Worm (Caenorhabditis elegans): Measurements from ENCODE around the gene M02D8.5.

DNA sequence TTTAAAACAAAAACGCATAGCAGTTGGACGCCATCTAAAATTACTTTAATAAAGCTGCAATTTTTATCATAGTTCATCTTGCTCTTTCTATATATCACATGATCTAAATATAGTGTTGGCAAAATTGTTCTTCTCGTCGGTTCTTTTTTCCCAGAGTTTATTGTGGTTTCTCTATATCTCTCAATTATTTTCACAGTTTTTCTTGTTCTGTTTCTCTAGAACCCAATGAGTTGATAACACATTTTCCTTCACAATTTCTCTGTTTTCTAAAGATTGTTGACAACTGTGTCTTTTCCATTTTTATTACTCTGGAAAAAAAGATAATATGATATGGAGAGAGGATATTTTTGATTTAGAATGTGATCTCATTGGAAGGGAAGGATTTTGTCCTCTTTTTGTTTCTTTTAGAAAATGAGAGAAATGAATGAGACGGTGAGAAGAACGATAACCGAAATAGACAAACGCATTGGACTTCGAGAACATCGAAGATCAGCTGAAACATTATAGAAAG lies 7.1 kb downstream of the M02D8.5 start:
- TF ChIP-seq nhr-23 (tag; optimal IDR thresholded peaks at IDR 0.05) (no peak), alr-1 (tag; optimal IDR thresholded peaks at IDR 0.05) (no peak), nhr-11 (tag; optimal IDR thresholded peaks at IDR 0.05) (no peak), ama-1 (optimal IDR thresholded peaks at IDR 0.05) (no peak), nhr-25 (tag; optimal IDR thresholded peaks at IDR 0.05) (no peak), ceh-82 (tag; optimal IDR thresholded peaks at IDR 0.05) (no peak), nhr-77 (tag; optimal IDR thresholded peaks at IDR 0.05) (no peak), mbf-1 (tag; optimal IDR thresholded peaks at IDR 0.05) (no peak), F13H6.1 (tag; optimal IDR thresholded peaks at IDR 0.05) (no peak), mdl-1 (tag; optimal IDR thresholded peaks at IDR 0.05) (no peak), C34F6.9 (tag; optimal IDR thresholded peaks at IDR 0.05) (no peak), mab-5 (tag; optimal IDR thresholded peaks at IDR 0.05) (no peak), R02D3.7 (tag; optimal IDR thresholded peaks at IDR 0.05) (no peak)
